Fruit fly (Drosophila melanogaster) whole organism, wandering third instar larva: ENCODE measurements around the gene Sbat.

Experiments used
- Abd-B ChIP-seq: fragments of >200 bp; optimal IDR thresholded peaks from 2 replicates; lab custom pipeline; 2017; ENCODE audit warnings: missing biosample characterization, missing genetic modification characterization
- CG32264 ChIP-seq: fragments of 200-800 bp; sonication (Bioruptor generic); optimal IDR thresholded peaks from 2 replicates; lab custom pipeline; 2016; ENCODE audit warnings: missing biosample characterization, missing genetic modification characterization
- CG9705 ChIP-seq: fragments of 200-800 bp; sonication (Bioruptor generic); optimal IDR thresholded peaks from 2 replicates; lab custom pipeline; 2018; ENCODE audit warnings: missing biosample characterization, mild to moderate bottlenecking, missing genetic modification characterization
- CrebA ChIP-seq: fragments of 200-800 bp; sonication (Bioruptor generic); optimal IDR thresholded peaks from 2 replicates; lab custom pipeline; 2016; ENCODE audit warnings: missing biosample characterization, mild to moderate bottlenecking, missing genetic modification characterization, borderline replicate concordance
- GATAd ChIP-seq: sonication (Bioruptor generic); optimal IDR thresholded peaks from 2 replicates; lab custom pipeline; 2016; ENCODE audit warnings: missing biosample characterization, missing genetic modification characterization
- HLH106 ChIP-seq: fragments of 200-800 bp; optimal IDR thresholded peaks from 3 replicates; lab custom pipeline; 2019; ENCODE audit warnings: missing biosample characterization, mild to moderate bottlenecking, missing genetic modification characterization, moderate library complexity
- Hnf4 ChIP-seq: fragments of 200-800 bp; sonication (Bioruptor generic); optimal IDR thresholded peaks from 2 replicates; lab custom pipeline; 2016; ENCODE audit warnings: missing biosample characterization, mild to moderate bottlenecking, missing genetic modification characterization
- Hr78 ChIP-seq: fragments of >200 bp; optimal IDR thresholded peaks from 2 replicates; lab custom pipeline; 2017; ENCODE audit warnings: missing biosample characterization, missing genetic modification characterization
- Hr83 ChIP-seq: fragments of 200-300 bp; sonication (Bioruptor generic); optimal IDR thresholded peaks from 2 replicates; lab custom pipeline; 2016; ENCODE audit warnings: missing biosample characterization, mild to moderate bottlenecking, missing genetic modification characterization, moderate library complexity; ENCODE audit not compliant: poor library complexity, severe bottlenecking
- Mio ChIP-seq: sonication (Bioruptor generic); optimal IDR thresholded peaks from 2 replicates; lab custom pipeline; 2016; ENCODE audit warnings: missing biosample characterization, missing genetic modification characterization
- Rel ChIP-seq, 2 experiments: fragments of 200-800 bp; sonication (Bioruptor generic) in 1 of 2; optimal IDR thresholded peaks; 2 replicates in 1 of 2; 3 replicates in 1 of 2; lab custom pipeline; 2016 to 2019; ENCODE audit warnings: mild to moderate bottlenecking in 2 of 2, missing biosample characterization in 2 of 2, missing genetic modification characterization in 2 of 2, moderate library complexity in 1 of 2
- Sp1 ChIP-seq: fragments of 200-800 bp; sonication (Bioruptor generic); optimal IDR thresholded peaks from 3 replicates; lab custom pipeline; 2019; ENCODE audit warnings: missing biosample characterization, mild to moderate bottlenecking, missing genetic modification characterization, moderate library complexity
- Vsx2 ChIP-seq: fragments of 200-300, 225-300 bp; sonication (Bioruptor generic); optimal IDR thresholded peaks from 2 replicates; lab custom pipeline; 2018; ENCODE audit warnings: missing biosample characterization, missing genetic modification characterization; ENCODE audit not compliant: partially characterized antibody
- br ChIP-seq: fragments of 200-800 bp; sonication (Bioruptor generic); optimal IDR thresholded peaks from 2 replicates; lab custom pipeline; 2016; ENCODE audit warnings: missing biosample characterization, missing genetic modification characterization
- brk ChIP-seq: fragments of 200-800 bp; sonication (Bioruptor generic); optimal IDR thresholded peaks from 2 replicates; lab custom pipeline; 2016; ENCODE audit warnings: missing biosample characterization, mild to moderate bottlenecking, missing genetic modification characterization
- dmrt93B ChIP-seq: fragments of 200-800 bp; sonication (Bioruptor generic); optimal IDR thresholded peaks from 2 replicates; lab custom pipeline; 2018; ENCODE audit warnings: missing biosample characterization, mild to moderate bottlenecking, missing genetic modification characterization
- dsf ChIP-seq: sonication (Bioruptor generic); optimal IDR thresholded peaks from 2 replicates; lab custom pipeline; 2016; ENCODE audit warnings: missing biosample characterization, missing genetic modification characterization, borderline replicate concordance
- ey ChIP-seq: fragments of 200-800 bp; sonication (Bioruptor generic); optimal IDR thresholded peaks from 2 replicates; lab custom pipeline; 2016; ENCODE audit warnings: missing biosample characterization, missing genetic modification characterization
- fru ChIP-seq: fragments of 200-800 bp; sonication (Bioruptor generic); optimal IDR thresholded peaks from 3 replicates; lab custom pipeline; 2016; ENCODE audit warnings: missing biosample characterization, mild to moderate bottlenecking, missing genetic modification characterization
- h ChIP-seq: fragments of 200-800 bp; sonication (Bioruptor generic); optimal IDR thresholded peaks from 3 replicates; lab custom pipeline; 2016; ENCODE audit warnings: missing biosample characterization, mild to moderate bottlenecking, missing genetic modification characterization
- jim ChIP-seq: fragments of 175-275, 200-325 bp; sonication (Bioruptor generic); optimal IDR thresholded peaks from 2 replicates; lab custom pipeline; 2016; ENCODE audit warnings: missing biosample characterization, mild to moderate bottlenecking, missing genetic modification characterization
- lola ChIP-seq: fragments of >200 bp; optimal IDR thresholded peaks from 2 replicates; lab custom pipeline; 2017; ENCODE audit warnings: missing biosample characterization, missing genetic modification characterization
- pan ChIP-seq: fragments of >200 bp; optimal IDR thresholded peaks from 2 replicates; lab custom pipeline; 2017
- psq ChIP-seq: fragments of 200-800 bp; sonication (Bioruptor generic); optimal IDR thresholded peaks from 3 replicates; lab custom pipeline; 2017; ENCODE audit warnings: missing biosample characterization, mild to moderate bottlenecking, missing genetic modification characterization, moderate library complexity
- rgr ChIP-seq: fragments of 200-800 bp; sonication (Bioruptor generic); optimal IDR thresholded peaks from 3 replicates; lab custom pipeline; 2016; ENCODE audit warnings: missing biosample characterization, mild to moderate bottlenecking, missing genetic modification characterization
- sage ChIP-seq: fragments of 200-800 bp; sonication (Bioruptor generic); optimal IDR thresholded peaks from 2 replicates; lab custom pipeline; 2016; ENCODE audit warnings: missing biosample characterization, mild to moderate bottlenecking, missing genetic modification characterization
- tai ChIP-seq: sonication (Bioruptor generic); optimal IDR thresholded peaks from 2 replicates; lab custom pipeline; 2016; ENCODE audit warnings: missing biosample characterization, missing genetic modification characterization

Gene Sbat

DNA sequence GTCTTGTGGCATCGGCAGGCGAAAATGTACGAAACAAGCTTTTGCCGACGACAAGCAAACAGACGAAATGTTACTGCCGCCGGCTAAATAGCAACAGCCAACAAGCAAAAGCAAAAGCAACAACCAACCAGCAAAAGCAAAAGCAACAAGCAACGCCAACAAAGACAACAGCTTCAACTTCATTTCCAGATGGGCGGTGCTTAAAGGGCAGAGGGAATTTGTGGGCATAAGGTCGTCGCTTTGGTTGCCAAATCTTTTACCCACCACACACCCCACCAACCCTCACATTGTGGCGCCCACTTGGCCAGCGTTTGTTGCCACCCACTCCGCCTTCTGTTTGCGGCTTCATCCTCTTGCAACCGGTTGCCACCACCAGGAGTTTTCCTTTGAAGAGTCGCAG lies 32.8 kb downstream of the Sbat start:
- TF ChIP-seq Hr83: no peak
- TF ChIP-seq dsf (GFP tag; lab: Kevin White, UChicago): no peak
- TF ChIP-seq rgr (GFP tag; lab: Kevin White, UChicago): no peak
- TF ChIP-seq Sp1 (GFP tag; lab: Kevin White, UChicago): no peak
- TF ChIP-seq h (GFP tag; lab: Kevin White, UChicago): no peak
- TF ChIP-seq Hr78 (GFP tag; lab: Kevin White, UChicago): no peak
- TF ChIP-seq lola: no peak
- no peak for TF ChIP-seq Mio (GFP tag; lab: Kevin White, UChicago)
- TF ChIP-seq CG9705 (GFP tag; lab: Kevin White, UChicago): no peak

DNA sequence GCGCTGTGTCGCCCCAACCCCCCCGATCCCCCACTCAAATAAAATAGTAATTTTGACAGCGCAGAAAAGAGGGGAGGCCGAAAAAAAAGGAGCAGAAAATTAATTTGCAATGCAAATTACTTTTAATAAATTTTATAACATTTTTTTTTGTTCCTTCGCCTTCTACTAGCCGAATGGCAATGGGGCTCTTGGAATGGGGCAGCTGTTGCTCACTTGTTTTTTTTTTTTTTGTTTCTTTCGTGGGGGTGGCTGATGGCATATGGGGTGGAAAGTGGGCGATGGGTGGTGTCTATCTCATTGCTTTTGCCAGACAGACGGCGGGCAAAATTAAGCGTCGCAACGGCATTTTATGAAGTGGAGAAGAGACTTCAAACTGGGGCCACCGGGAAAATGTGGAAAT lies 42.5 kb downstream of the Sbat start:
- TF ChIP-seq Vsx2 (GFP tag; lab: Kevin White, UChicago) (no peak), Mio (GFP tag; lab: Kevin White, UChicago) (no peak), CrebA (GFP tag; lab: Kevin White, UChicago) (no peak), Hnf4 (no peak), jim (GFP tag; lab: Kevin White, UChicago) (no peak), h (GFP tag; lab: Kevin White, UChicago) (no peak), Rel (GFP tag; optimal IDR thresholded peaks at IDR 0.05; lab: Kevin White, UChicago) (no peak), Rel (tag; optimal IDR thresholded peaks at IDR 0.05; lab: Kevin White, UChicago) (no peak), sage (GFP tag; lab: Kevin White, UChicago) (no peak), dmrt93B (GFP tag; lab: Kevin White, UChicago) (no peak), Abd-B (GFP tag; lab: Kevin White, UChicago) (no peak), fru (GFP tag; lab: Kevin White, UChicago) (no peak), GATAd (GFP tag; lab: Kevin White, UChicago) (no peak), br (no peak), Hr83 (no peak), lola (no peak)

DNA sequence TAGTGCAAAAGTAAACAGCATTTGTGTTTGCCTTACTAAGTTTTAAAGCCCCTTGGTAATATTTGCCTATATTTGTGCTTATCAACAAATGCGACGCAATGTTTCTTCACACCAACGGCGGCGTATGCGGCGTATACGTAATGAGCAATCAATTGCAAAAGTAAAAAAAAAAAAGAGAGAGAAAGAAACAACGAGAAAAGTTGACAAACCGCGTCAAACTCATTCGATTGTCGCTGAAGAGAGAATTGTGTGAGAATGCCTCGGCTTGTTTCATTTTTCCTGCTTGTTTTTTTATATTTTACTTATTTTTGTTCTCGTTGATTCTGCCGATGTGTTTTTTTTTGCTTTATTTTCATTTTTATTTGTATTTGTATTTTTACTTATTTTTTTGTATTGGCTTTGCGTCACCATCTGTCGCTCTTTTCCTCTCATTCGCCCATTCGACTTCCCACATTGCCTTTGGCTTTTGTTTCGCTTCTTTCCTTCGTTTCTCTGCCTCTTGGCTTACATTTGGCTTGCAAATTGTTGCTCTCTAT lies 46.2 kb downstream of the Sbat start:
- peak; percentile 2 for TF ChIP-seq HLH106 (tag; lab: Kevin White, UChicago)
- TF ChIP-seq brk (GFP tag; lab: Kevin White, UChicago): peak; percentile 42
- TF ChIP-seq sage (GFP tag; lab: Kevin White, UChicago): peak; percentile 32
- TF ChIP-seq ey (GFP tag; lab: Kevin White, UChicago): no peak
- TF ChIP-seq Hnf4: peak; percentile 43
- peak; percentile 86 for TF ChIP-seq CrebA (GFP tag; lab: Kevin White, UChicago)
- TF ChIP-seq GATAd (GFP tag; lab: Kevin White, UChicago): peak; percentile 32
- no peak for TF ChIP-seq tai (GFP tag; lab: Kevin White, UChicago)
- no peak for TF ChIP-seq pan (lab: Kevin White, UChicago)
- TF ChIP-seq br: peak; percentile 53
- peak; percentile 93 for TF ChIP-seq Sp1 (GFP tag; lab: Kevin White, UChicago)
- TF ChIP-seq fru (GFP tag; lab: Kevin White, UChicago): peak; percentile 41
- TF ChIP-seq Rel (GFP tag; optimal IDR thresholded peaks at IDR 0.05; lab: Kevin White, UChicago): peak; percentile 85
- TF ChIP-seq Rel (tag; optimal IDR thresholded peaks at IDR 0.05; lab: Kevin White, UChicago): no peak
- peak; percentile 58 for TF ChIP-seq psq (GFP tag; lab: Kevin White, UChicago)
- peak; percentile 53 for TF ChIP-seq CG32264 (GFP tag; lab: Kevin White, UChicago)
- TF ChIP-seq, all 38 proteins: peak for 12
